Worm (Caenorhabditis elegans): Measurements from ENCODE around the gene C48D1.9.

ce11 chrIV:13180723-13181122, 28.7 kb downstream of the C48D1.9 start, which contains the start of gene F58D2.3:
- TF ChIP-seq ztf-23 (GFP tag; IDR thresholded peaks at IDR 0.05) (no peak), ref-1 (GFP tag; conservative IDR thresholded peaks at IDR 0.05) (no peak), flt-1 (GFP tag; IDR thresholded peaks at IDR 0.05) (no peak), med-1 (GFP tag; optimal IDR thresholded peaks at IDR 0.05; ENCODE audit: insufficient read depth) (no peak), ztf-29 (GFP tag; IDR thresholded peaks at IDR 0.05) (no peak), tab-1 (GFP tag; IDR thresholded peaks at IDR 0.05) (no peak), T22C8.4 (GFP tag; IDR thresholded peaks at IDR 0.05) (no peak), klf-2 (GFP tag; conservative IDR thresholded peaks at IDR 0.05) (no peak), cog-1 (tag; optimal IDR thresholded peaks at IDR 0.05) (no peak)

Measured in whole organism, midembryonic.